Fruit fly (Drosophila melanogaster): ENCODE results near the gene CG6282.

Gene CG6282

dm6 chr3L:8628964-8629363 lies 24.5 kb downstream of the CG6282 start (continued):
- TF ChIP-seq lab (GFP tag; optimal IDR thresholded peaks at IDR 0.05) (peak; percentile 73), sima (GFP tag; optimal IDR thresholded peaks at IDR 0.05) (no peak), Neu2 (GFP tag; optimal IDR thresholded peaks at IDR 0.05; ENCODE audit: borderline replicate concordance) (no peak), caup (GFP tag; optimal IDR thresholded peaks at IDR 0.05; ENCODE audit: severe bottlenecking) (peak; percentile 66), lola (GFP tag; optimal IDR thresholded peaks at IDR 0.05) (peak in 1 of 3 experiments; percentile 42), CG7556 (GFP tag; optimal IDR thresholded peaks at IDR 0.05) (peak; percentile 38), Fer3 (tag; optimal IDR thresholded peaks at IDR 0.05) (peak; percentile 69), CG10959 (GFP tag; IDR thresholded peaks at IDR 0.05) (peak; percentile 38; the same call in 1 of the 2 replicates), ham (GFP tag; IDR thresholded peaks at IDR 0.05) (no peak), disco-r (GFP tag; optimal IDR thresholded peaks at IDR 0.05) (no peak), Asciz (GFP tag; optimal IDR thresholded peaks at IDR 0.05) (peak; percentile 49), CG31441 (GFP tag; IDR thresholded peaks at IDR 0.05) (peak; percentile 85), CG18764 (GFP tag; optimal IDR thresholded peaks at IDR 0.05) (peak; percentile 19), CG9817 (tag; optimal IDR thresholded peaks at IDR 0.05) (peak; percentile 37), Six4 (GFP tag; optimal IDR thresholded peaks at IDR 0.05) (peak; percentile 70), CG3407 (GFP tag; optimal IDR thresholded peaks at IDR 0.05) (peak; percentile 11), CG4820 (GFP tag; optimal IDR thresholded peaks at IDR 0.05) (no peak), CG10565 (GFP tag; optimal IDR thresholded peaks at IDR 0.05) (no peak), Scr (GFP tag; IDR thresholded peaks at IDR 0.05; ENCODE audit: partially characterized antibody) (no peak), Max (GFP tag; optimal IDR thresholded peaks at IDR 0.05) (peak; percentile 37), Ravus (GFP tag; IDR thresholded peaks at IDR 0.05) (peak; percentile 45), seq (GFP tag; IDR thresholded peaks at IDR 0.05) (0 out of 2 replicates have a peak, but pooled peaks have one; percentile 27), Aef1 (GFP tag; IDR thresholded peaks at IDR 0.05) (peak; percentile 65), BEAF-32 (GFP tag; optimal IDR thresholded peaks at IDR 0.05) (no peak), sug (tag; optimal IDR thresholded peaks at IDR 0.05) (peak; percentile 29), H15 (GFP tag; IDR thresholded peaks at IDR 0.05) (peak; percentile 68; the same call in 1 of the 3 replicates), Ada2b (GFP tag; IDR thresholded peaks at IDR 0.05) (peak; percentile 86), CoRest (tag; optimal IDR thresholded peaks at IDR 0.05) (peak; percentile 71), CG8924 (tag; optimal IDR thresholded peaks at IDR 0.05) (peak; percentile 69), onecut (GFP tag; IDR thresholded peaks at IDR 0.05) (peak; percentile 57), nmo (GFP tag; optimal IDR thresholded peaks at IDR 0.05) (peak; percentile 91), Fer1 (GFP tag; optimal IDR thresholded peaks at IDR 0.05) (peak; percentile 64), ATbp (GFP tag; optimal IDR thresholded peaks at IDR 0.05) (peak; percentile 32), CG11247 (GFP tag; IDR thresholded peaks at IDR 0.05) (peak; percentile 57), Hr3 (GFP tag; optimal IDR thresholded peaks at IDR 0.05) (peak; percentile 33), CG7357 (GFP tag; IDR thresholded peaks at IDR 0.05) (peak; percentile 59), D19A (tag; optimal IDR thresholded peaks at IDR 0.05) (peak; percentile 61), klu (GFP tag; IDR thresholded peaks at IDR 0.05) (peak; percentile 51; the same call in 1 of the 2 replicates), tio (GFP tag; optimal IDR thresholded peaks at IDR 0.05) (peak; percentile 13), Gug (GFP tag; IDR thresholded peaks at IDR 0.05) (0 out of 4 replicates have a peak, but pooled peaks have one; percentile 34), CG4730 (GFP tag; IDR thresholded peaks at IDR 0.05) (peak; percentile 78), pita (GFP tag; optimal IDR thresholded peaks at IDR 0.05) (no peak), Eip74EF (GFP tag; optimal IDR thresholded peaks at IDR 0.05) (peak in 1 of 2 experiments; percentile 63), nerfin-1 (tag; optimal IDR thresholded peaks at IDR 0.05) (peak; percentile 29), twi (tag; optimal IDR thresholded peaks at IDR 0.05) (peak; percentile 61), CG17385 (GFP tag; optimal IDR thresholded peaks at IDR 0.05) (peak; percentile 45), CG13296 (GFP tag; optimal IDR thresholded peaks at IDR 0.05) (peak; percentile 75), gce (GFP tag; IDR thresholded peaks at IDR 0.05) (peak; percentile 65; the same call in 1 of the 3 replicates), sd (tag; optimal IDR thresholded peaks at IDR 0.05) (no peak), CG10274 (GFP tag; optimal IDR thresholded peaks at IDR 0.05) (no peak)

All from whole organism, embryonic.